Fruit fly (Drosophila melanogaster) whole organism, embryonic: ENCODE results near the gene NfI.

Experiments
- Abd-B ChIP-seq: fragments of 200-800 bp; sonication (Bioruptor generic); optimal IDR thresholded peaks from 2 replicates; lab custom pipeline; 2018; ENCODE audit warnings: missing biosample characterization, mild to moderate bottlenecking, missing genetic modification characterization, moderate library complexity
- Ada2b ChIP-seq: fragments of 200-800 bp; sonication (Bioruptor generic); IDR thresholded peaks from 2 replicates; pipeline ENCODE4 v1.3.6; 2022; ENCODE audit warnings: missing biosample characterization, missing genetic modification characterization
- Atf-2 ChIP-seq: fragments of 200-800 bp; sonication (Bioruptor generic); optimal IDR thresholded peaks from 2 replicates; lab custom pipeline; 2016; ENCODE audit warnings: missing biosample characterization, missing genetic modification characterization
- Awh ChIP-seq: fragments of 200-800 bp; sonication (Bioruptor generic); IDR thresholded peaks from 2 replicates; pipeline ENCODE4, ENCODE4 v1.3.6; 2022; ENCODE audit warnings: missing biosample characterization, missing genetic modification characterization
- CG1024 ChIP-seq: fragments of 200-800 bp; sonication (Bioruptor generic); IDR thresholded peaks from 2 replicates; pipeline ENCODE4 v1.3.6; 2022; ENCODE audit warnings: missing biosample characterization, missing genetic modification characterization
- CG10543 ChIP-seq: fragments of 200-800 bp; sonication (Bioruptor generic); optimal IDR thresholded peaks from 3 replicates; lab custom pipeline; 2017; ENCODE audit warnings: missing biosample characterization, mild to moderate bottlenecking, missing genetic modification characterization, moderate library complexity
- CG10959 ChIP-seq: fragments of 200-800 bp; sonication (Bioruptor generic); IDR thresholded peaks from 2 replicates; pipeline ENCODE4 v1.3.6; 2022; ENCODE audit warnings: missing biosample characterization, missing genetic modification characterization
- CG11247 ChIP-seq: fragments of 200-800 bp; sonication (Bioruptor generic); IDR thresholded peaks from 2 replicates; pipeline ENCODE4 v1.3.6; 2022; ENCODE audit warnings: missing biosample characterization, missing genetic modification characterization
- CG11504 ChIP-seq: fragments of 200-800 bp; sonication (Bioruptor generic); optimal IDR thresholded peaks from 3 replicates; lab custom pipeline; 2019; ENCODE audit warnings: missing biosample characterization, mild to moderate bottlenecking, missing genetic modification characterization, moderate library complexity
- CG13287 ChIP-seq: fragments of 200-800 bp; sonication (Bioruptor generic); IDR thresholded peaks from 2 replicates; pipeline ENCODE4 v1.3.6; 2022; ENCODE audit warnings: missing biosample characterization, missing genetic modification characterization; ENCODE audit not compliant: partially characterized antibody
- CG13296 ChIP-seq: fragments of 200-800 bp; sonication (Bioruptor generic); optimal IDR thresholded peaks from 3 replicates; lab custom pipeline; 2018; ENCODE audit warnings: missing biosample characterization, mild to moderate bottlenecking, missing genetic modification characterization
- CG17359 ChIP-seq: fragments of 200-800 bp; sonication (Bioruptor generic); optimal IDR thresholded peaks from 3 replicates; lab custom pipeline; 2018; ENCODE audit warnings: missing biosample characterization, mild to moderate bottlenecking, missing genetic modification characterization, moderate library complexity
- CG1832 ChIP-seq: fragments of 200-800 bp; sonication (Bioruptor generic); optimal IDR thresholded peaks from 2 replicates; lab custom pipeline; 2017; ENCODE audit warnings: missing biosample characterization, mild to moderate bottlenecking, missing genetic modification characterization, inconsistent platforms
- CG18599 ChIP-seq: fragments of 200-800 bp; sonication (Bioruptor generic); optimal IDR thresholded peaks from 3 replicates; lab custom pipeline; 2017; ENCODE audit warnings: missing biosample characterization, missing genetic modification characterization, mild to moderate bottlenecking, moderate library complexity, missing genetic modification reagents
- CG30431 ChIP-seq: fragments of 200-800 bp; sonication (Bioruptor generic); optimal IDR thresholded peaks from 2 replicates; lab custom pipeline; 2017; ENCODE audit warnings: missing biosample characterization, missing genetic modification characterization
- CG31388 ChIP-seq: fragments of 200-800 bp; sonication (Bioruptor generic); optimal IDR thresholded peaks from 2 replicates; lab custom pipeline; 2016; ENCODE audit warnings: missing biosample characterization, missing genetic modification characterization
- CG4820 ChIP-seq: fragments of 200-800 bp; sonication (Bioruptor generic); optimal IDR thresholded peaks from 3 replicates; lab custom pipeline; 2016; ENCODE audit warnings: missing biosample characterization, missing genetic modification characterization
- CG6254 ChIP-seq: fragments of 200-800 bp; sonication (Bioruptor generic); optimal IDR thresholded peaks from 3 replicates; lab custom pipeline; 2017; ENCODE audit warnings: mild to moderate bottlenecking, missing biosample characterization, missing genetic modification reagents, missing genetic modification characterization
- CG6765 ChIP-seq: fragments of 200-800 bp; sonication (Bioruptor generic); optimal IDR thresholded peaks from 3 replicates; lab custom pipeline; 2017; ENCODE audit warnings: missing biosample characterization, mild to moderate bottlenecking, missing genetic modification characterization
- CG7357 ChIP-seq: fragments of 200-800 bp; sonication (Bioruptor generic); IDR thresholded peaks from 3 replicates; pipeline ENCODE4 v1.3.6; 2022; ENCODE audit warnings: missing biosample characterization, missing genetic modification characterization
- CG8290 ChIP-seq, 3 experiments: fragments of 200-800 bp; sonication (Bioruptor generic); optimal IDR thresholded peaks; 2 replicates each; lab custom pipeline; 2016 to 2019; ENCODE audit warnings: missing biosample characterization in 3 of 3, missing genetic modification characterization in 3 of 3, mild to moderate bottlenecking in 2 of 3, moderate library complexity in 1 of 3
- CG8359 ChIP-seq: fragments of 200-800 bp; sonication (Bioruptor generic); optimal IDR thresholded peaks from 2 replicates; lab custom pipeline; 2017; ENCODE audit warnings: missing biosample characterization, mild to moderate bottlenecking, missing genetic modification characterization, borderline replicate concordance
- CG9876 ChIP-seq: fragments of 200-800 bp; sonication (Bioruptor generic); optimal IDR thresholded peaks from 2 replicates; lab custom pipeline; 2016; ENCODE audit warnings: missing biosample characterization, missing genetic modification characterization
- D19B ChIP-seq: fragments of 200-800 bp; sonication (Bioruptor generic); optimal IDR thresholded peaks from 2 replicates; lab custom pipeline; 2017; ENCODE audit warnings: missing biosample characterization, mild to moderate bottlenecking, missing genetic modification characterization
- Eip74EF ChIP-seq, 2 experiments: fragments of 200-800 bp in 1 of 2; fragments of >200 bp in 1 of 2; sonication (Bioruptor generic) in 1 of 2; optimal IDR thresholded peaks; 2 replicates each; lab custom pipeline; 2017 to 2019; ENCODE audit warnings: missing biosample characterization in 2 of 2, missing genetic modification characterization in 2 of 2, mild to moderate bottlenecking in 1 of 2, moderate library complexity in 1 of 2
- Gug ChIP-seq: fragments of 200-800 bp; sonication (Bioruptor generic); IDR thresholded peaks from 4 replicates; pipeline ENCODE4 v1.3.6; 2022; ENCODE audit warnings: missing biosample characterization, missing genetic modification characterization
- H15 ChIP-seq: fragments of 200-800 bp; sonication (Bioruptor generic); IDR thresholded peaks from 3 replicates; pipeline ENCODE4 v1.3.6; 2022; ENCODE audit warnings: missing biosample characterization, missing genetic modification characterization
- H2.0 ChIP-seq: fragments of 200-800 bp; sonication (Bioruptor generic); IDR thresholded peaks from 2 replicates; pipeline ENCODE4 v1.3.6; 2022; ENCODE audit warnings: missing biosample characterization, missing genetic modification characterization
- Hey ChIP-seq: fragments of 200-800 bp; sonication (Bioruptor generic); optimal IDR thresholded peaks from 3 replicates; lab custom pipeline; 2018; ENCODE audit warnings: missing biosample characterization, mild to moderate bottlenecking, missing genetic modification characterization
- Hr3 ChIP-seq: fragments of 200-800 bp; sonication (Bioruptor generic); optimal IDR thresholded peaks from 3 replicates; lab custom pipeline; 2016; ENCODE audit warnings: missing biosample characterization, missing genetic modification characterization
- NC2α ChIP-seq: fragments of 200-800 bp; sonication (Bioruptor generic); optimal IDR thresholded peaks from 2 replicates; lab custom pipeline; 2016; ENCODE audit warnings: missing biosample characterization, missing genetic modification characterization
- NC2β ChIP-seq: fragments of 200-800 bp; sonication (Bioruptor generic); optimal IDR thresholded peaks from 2 replicates; lab custom pipeline; 2016; ENCODE audit warnings: missing biosample characterization, missing genetic modification characterization
- Neu2 ChIP-seq: fragments of 200-800 bp; sonication (Bioruptor generic); optimal IDR thresholded peaks from 3 replicates; lab custom pipeline; 2016; ENCODE audit warnings: missing biosample characterization, missing genetic modification characterization, borderline replicate concordance
- ash1 ChIP-seq: fragments of 200-800 bp; sonication (Bioruptor generic); optimal IDR thresholded peaks from 2 replicates; lab custom pipeline; 2018; ENCODE audit warnings: missing biosample characterization, mild to moderate bottlenecking, missing genetic modification characterization
- br ChIP-seq: fragments of >200 bp; optimal IDR thresholded peaks from 2 replicates; lab custom pipeline; 2017
- ci ChIP-seq: fragments of 200-800 bp; sonication (Bioruptor generic); IDR thresholded peaks from 3 replicates; pipeline ENCODE4 v1.3.6; 2022; ENCODE audit warnings: missing biosample characterization, missing genetic modification characterization
- esg ChIP-seq: fragments of 200-800 bp; sonication (Bioruptor generic); conservative IDR thresholded peaks from 2 replicates; pipeline ENCODE4 v1.3.6; 2022; ENCODE audit warnings: missing biosample characterization, missing genetic modification characterization
- gro ChIP-seq: fragments of 200-800 bp; sonication (Bioruptor generic); optimal IDR thresholded peaks from 2 replicates; lab custom pipeline; 2016; ENCODE audit warnings: missing biosample characterization, missing genetic modification characterization
- gsb ChIP-seq: fragments of 200-800 bp; sonication (Bioruptor generic); IDR thresholded peaks from 2 replicates; pipeline ENCODE4 v1.3.6; 2022; ENCODE audit warnings: missing biosample characterization, missing genetic modification characterization
- h ChIP-seq: fragments of >200 bp; optimal IDR thresholded peaks from 2 replicates; lab custom pipeline; 2017
- jigr1 ChIP-seq: fragments of 200-800 bp; sonication (Bioruptor generic); IDR thresholded peaks from 3 replicates; pipeline ENCODE4 v1.3.6; 2022; ENCODE audit warnings: missing biosample characterization, missing genetic modification characterization
- ken ChIP-seq: fragments of 200-800 bp; sonication (Bioruptor generic); IDR thresholded peaks from 3 replicates; pipeline ENCODE4 v1.3.6; 2022; ENCODE audit warnings: missing biosample characterization, missing genetic modification characterization
- onecut ChIP-seq: fragments of 200-800 bp; sonication (Bioruptor generic); IDR thresholded peaks from 2 replicates; pipeline ENCODE4 v1.3.6; 2022; ENCODE audit warnings: missing biosample characterization, missing genetic modification characterization
- pros ChIP-seq: fragments of 200-800 bp; sonication (Bioruptor generic); optimal IDR thresholded peaks from 3 replicates; lab custom pipeline; 2019; ENCODE audit warnings: missing biosample characterization, mild to moderate bottlenecking, missing genetic modification characterization, moderate library complexity
- slbo ChIP-seq: fragments of 200-800 bp; sonication (Bioruptor generic); IDR thresholded peaks from 2 replicates; pipeline ENCODE4 v1.3.6; 2022; ENCODE audit warnings: missing biosample characterization, missing genetic modification characterization
- slp2 ChIP-seq: fragments of 200-800 bp; sonication (Bioruptor generic); optimal IDR thresholded peaks from 2 replicates; lab custom pipeline; 2016; ENCODE audit warnings: missing biosample characterization, missing genetic modification characterization
- sna ChIP-seq: fragments of 200-800 bp; sonication (Bioruptor generic); IDR thresholded peaks from 2 replicates; pipeline ENCODE4 v1.3.6; 2022; ENCODE audit warnings: missing biosample characterization, missing genetic modification characterization; ENCODE audit not compliant: partially characterized antibody
- stc ChIP-seq: fragments of 200-800 bp; sonication (Bioruptor generic); IDR thresholded peaks from 2 replicates; pipeline ENCODE4 v1.3.6; 2022; ENCODE audit warnings: missing biosample characterization, missing genetic modification characterization
- stwl ChIP-seq: fragments of 200-800 bp; sonication (Bioruptor generic); optimal IDR thresholded peaks from 3 replicates; lab custom pipeline; 2018; ENCODE audit warnings: missing biosample characterization, mild to moderate bottlenecking, missing genetic modification characterization, moderate library complexity
- trem ChIP-seq: fragments of 200-800 bp; optimal IDR thresholded peaks from 3 replicates; lab custom pipeline; 2019; ENCODE audit warnings: missing biosample characterization, mild to moderate bottlenecking, missing genetic modification characterization, moderate library complexity
- z ChIP-seq: fragments of 200-800 bp; sonication (Bioruptor generic); IDR thresholded peaks from 3 replicates; pipeline ENCODE4 v1.3.6; 2022; ENCODE audit warnings: missing biosample characterization, missing genetic modification characterization
- zen2 ChIP-seq: fragments of 200-800 bp; sonication (Bioruptor generic); IDR thresholded peaks from 3 replicates; pipeline ENCODE4 v1.3.6; 2022; ENCODE audit warnings: missing biosample characterization, missing genetic modification characterization; ENCODE audit not compliant: partially characterized antibody

NfI gene

dm6 chr4:225824-226223 is 50.3 kb downstream of the NfI start (continued):
- TF ChIP-seq CG1832 (GFP tag; lab: Kevin White, UChicago) (no peak), Awh (GFP tag; lab: Robert Waterston, UW) (no peak), D19B (GFP tag; lab: Kevin White, UChicago) (no peak), CG10543 (peak; percentile 39), CG30431 (GFP tag; lab: Kevin White, UChicago) (no peak), slp2 (GFP tag; lab: Kevin White, UChicago) (no peak), Abd-B (no peak), CG4820 (GFP tag; lab: Kevin White, UChicago) (no peak), Neu2 (GFP tag; lab: Kevin White, UChicago) (no peak), Hey (tag; lab: Kevin White, UChicago) (no peak), CG6254 (GFP tag; lab: Kevin White, UChicago) (peak; percentile 1), jigr1 (GFP tag; lab: Robert Waterston, UW) (no peak), Eip74EF (GFP tag; optimal IDR thresholded peaks at IDR 0.05; lab: Kevin White, UChicago) (no peak), ken (GFP tag; lab: Robert Waterston, UW) (no peak), CG13287 (GFP tag; lab: Robert Waterston, UW) (no peak), ci (no peak), Atf-2 (GFP tag; lab: Kevin White, UChicago) (peak; percentile 8), CG7357 (GFP tag; lab: Robert Waterston, UW) (no peak), CG11247 (no peak), CG11504 (tag; lab: Kevin White, UChicago) (no peak), ash1 (no peak), gsb (GFP tag; lab: Robert Waterston, UW) (no peak), CG6765 (GFP tag; lab: Kevin White, UChicago) (no peak), onecut (no peak), h (lab: Kevin White, UChicago) (no peak), NC2β (GFP tag; lab: Kevin White, UChicago) (no peak), trem (no peak), H15 (GFP tag; lab: Robert Waterston, UW) (no peak), NC2α (GFP tag; lab: Kevin White, UChicago) (no peak), CG13296 (GFP tag; lab: Kevin White, UChicago) (peak; percentile 57), Hr3 (GFP tag; lab: Kevin White, UChicago) (no peak), z (GFP tag; lab: Robert Waterston, UW) (no peak), CG18599 (GFP tag; lab: Kevin White, UChicago) (no peak), CG10959 (GFP tag; lab: Robert Waterston, UW) (no peak), Gug (no peak), stc (GFP tag; lab: Robert Waterston, UW) (no peak; the same call in 1 of the 2 replicates), CG8359 (GFP tag; lab: Kevin White, UChicago) (peak; percentile 29), CG1024 (GFP tag; lab: Robert Waterston, UW) (no peak), CG31388 (GFP tag; lab: Kevin White, UChicago) (no peak), gro (GFP tag; lab: Kevin White, UChicago) (no peak), stwl (peak; percentile 29), sna (GFP tag; lab: Robert Waterston, UW) (no peak), CG8290 (GFP tag; optimal IDR thresholded peaks at IDR 0.05; lab: Kevin White, UChicago) (peak; percentile 43), CG8290 (tag; optimal IDR thresholded peaks at IDR 0.05; lab: Kevin White, UChicago) (peak; percentile 47 to 51), H2.0 (GFP tag; lab: Robert Waterston, UW) (no peak), zen2 (no peak), pros (GFP tag; lab: Kevin White, UChicago) (no peak), slbo (GFP tag; lab: Robert Waterston, UW) (no peak), Ada2b (no peak), CG9876 (no peak), esg (GFP tag; lab: Robert Waterston, UW) (no peak), br (no peak), CG17359 (tag; lab: Kevin White, UChicago) (no peak)
